Worm (Caenorhabditis elegans) whole organism, L1 larva: ENCODE results near the gene Y41D4B.24.

Experiments used
- aly-2 ChIP-seq: fragments of 150-350 bp; optimal IDR thresholded peaks from 2 replicates; lab custom pipeline; 2014; ENCODE audit warnings: missing biosample characterization, missing genetic modification characterization
- ceh-8 ChIP-seq: fragments of 200-800 bp; sonication (Bioruptor generic); optimal IDR thresholded peaks from 2 replicates; lab custom pipeline; 2018; ENCODE audit warnings: mild to moderate bottlenecking, missing genetic modification characterization, moderate library complexity, missing compliant biosample characterization
- dpl-1 ChIP-seq, 3 experiments: fragments of 150-350 bp in 2 of 3; sonication (generic microtip) in 1 of 3; optimal IDR thresholded peaks; 2 replicates each; lab custom pipeline; 2014 to 2017; ENCODE audit warnings: missing biosample characterization in 3 of 3, missing genetic modification characterization in 3 of 3, missing genetic modification reagents in 3 of 3
- elt-2 ChIP-seq: sonication (generic microtip); optimal IDR thresholded peaks from 2 replicates; lab custom pipeline; 2016; ENCODE audit warnings: missing genetic modification characterization, mild to moderate bottlenecking, inconsistent platforms, missing compliant biosample characterization, missing genetic modification reagents
- irx-1 ChIP-seq: sonication (generic microtip); optimal IDR thresholded peaks from 2 replicates; lab custom pipeline; 2016; ENCODE audit warnings: missing genetic modification characterization, missing compliant biosample characterization
- nhr-11 ChIP-seq: fragments of 150-350 bp; optimal IDR thresholded peaks from 2 replicates; lab custom pipeline; 2014; ENCODE audit warnings: missing biosample characterization, missing genetic modification characterization
- pag-3 ChIP-seq: sonication (generic microtip); optimal IDR thresholded peaks from 2 replicates; lab custom pipeline; 2017; ENCODE audit warnings: missing genetic modification characterization, mild to moderate bottlenecking, missing compliant biosample characterization, antibody characterized with exemption, borderline replicate concordance; ENCODE audit not compliant: insufficient read depth
- skn-1 ChIP-seq: fragments of 150-350 bp; optimal IDR thresholded peaks from 2 replicates; lab custom pipeline; 2014; ENCODE audit warnings: missing biosample characterization, missing genetic modification characterization
- unc-62 ChIP-seq: fragments of 150-350 bp; optimal IDR thresholded peaks from 2 replicates; lab custom pipeline; 2014; ENCODE audit warnings: missing biosample characterization, missing genetic modification reagents, missing genetic modification characterization
- vab-15 ChIP-seq: sonication (generic microtip); optimal IDR thresholded peaks from 2 replicates; lab custom pipeline; 2017; ENCODE audit warnings: missing genotype, mild to moderate bottlenecking, missing genetic modification characterization, missing compliant biosample characterization

ce11 chrIV:1720474-1720873 lies 38.5 kb upstream of the Y41D4B.24 start, which contains the start of gene epic-2:
- TF ChIP-seq nhr-11 (no peak), dpl-1 (GFP tag; optimal IDR thresholded peaks at IDR 0.05; lab: Kevin White, UChicago) (no peak), pag-3 (no peak), ceh-8 (no peak), vab-15 (no peak), irx-1 (tag; lab: Kevin White, UChicago) (no peak), elt-2 (tag; lab: Kevin White, UChicago) (no peak), skn-1 (tag; lab: Kevin White, UChicago) (no peak), aly-2 (tag; lab: Kevin White, UChicago) (no peak), unc-62 (GFP tag; lab: Kevin White, UChicago) (no peak)
